Fruit fly (Drosophila melanogaster): ENCODE results near the gene CG32576.

Gene CG32576

DNA sequence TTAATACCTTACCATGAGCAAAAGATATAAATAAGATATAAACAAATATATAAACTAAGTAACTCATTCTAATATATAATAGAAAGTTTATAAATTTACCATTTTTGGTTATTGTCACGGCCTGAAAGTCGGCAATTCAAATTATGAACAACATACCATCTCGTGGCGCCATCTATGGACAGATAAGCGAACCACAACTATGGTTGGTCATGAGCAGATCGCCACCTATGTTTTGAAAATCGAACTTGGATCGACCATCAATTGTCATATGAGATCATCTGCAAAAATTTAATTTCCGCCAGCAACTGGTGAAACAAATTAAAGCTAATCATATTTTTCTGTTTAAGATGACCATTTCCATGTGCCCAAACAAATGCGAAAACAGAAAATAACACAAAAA is 43.6 kb downstream of the CG32576 start (continued):
- TF ChIP-seq gsb-n (tag; optimal IDR thresholded peaks at IDR 0.05): no peak
- no peak for TF ChIP-seq CG4820 (GFP tag; optimal IDR thresholded peaks at IDR 0.05)
- TF ChIP-seq Neu2 (GFP tag; optimal IDR thresholded peaks at IDR 0.05; ENCODE audit: borderline replicate concordance): no peak
- TF ChIP-seq ac (GFP tag; optimal IDR thresholded peaks at IDR 0.05): no peak
- TF ChIP-seq zen (tag; optimal IDR thresholded peaks at IDR 0.05): peak; percentile 8
- TF ChIP-seq sob (GFP tag; IDR thresholded peaks at IDR 0.05): peak; percentile 26; the same call in 1 of the 2 replicates
- no peak for TF ChIP-seq Doc3 (GFP tag; IDR thresholded peaks at IDR 0.05; ENCODE audit: partially characterized antibody)
- TF ChIP-seq H2.0 (GFP tag; IDR thresholded peaks at IDR 0.05): no peak
- TF ChIP-seq CG17328 (GFP tag; IDR thresholded peaks at IDR 0.05): no peak
- TF ChIP-seq Awh (GFP tag; IDR thresholded peaks at IDR 0.05): no peak
- TF ChIP-seq CG4404 (GFP tag; IDR thresholded peaks at IDR 0.05): no peak
- no peak for TF ChIP-seq CG1602 (GFP tag; optimal IDR thresholded peaks at IDR 0.05)
- TF ChIP-seq CG33213 (GFP tag; optimal IDR thresholded peaks at IDR 0.05): no peak
- TF ChIP-seq cg (GFP tag; optimal IDR thresholded peaks at IDR 0.05): no peak
- no peak for TF ChIP-seq bigmax (GFP tag; optimal IDR thresholded peaks at IDR 0.05)
- no peak for TF ChIP-seq CG7786 (GFP tag; optimal IDR thresholded peaks at IDR 0.05)
- no peak for TF ChIP-seq knrl (GFP tag; IDR thresholded peaks at IDR 0.05; ENCODE audit: partially characterized antibody)
- no peak for TF ChIP-seq HmgZ (tag; optimal IDR thresholded peaks at IDR 0.05)
- no peak for TF ChIP-seq klu (GFP tag; IDR thresholded peaks at IDR 0.05)
- no peak for TF ChIP-seq CG17385 (GFP tag; optimal IDR thresholded peaks at IDR 0.05)
- no peak for TF ChIP-seq toy (GFP tag; IDR thresholded peaks at IDR 0.05)
- no peak for TF ChIP-seq grn (GFP tag; optimal IDR thresholded peaks at IDR 0.05)
- no peak for TF ChIP-seq lola (GFP tag; optimal IDR thresholded peaks at IDR 0.05)
- TF ChIP-seq tap (tag; optimal IDR thresholded peaks at IDR 0.05): no peak
- no peak for TF ChIP-seq CG10209 (GFP tag; optimal IDR thresholded peaks at IDR 0.05)
- peak; percentile 23 for TF ChIP-seq CG17359 (tag; optimal IDR thresholded peaks at IDR 0.05)
- no peak for TF ChIP-seq CG16779 (GFP tag; IDR thresholded peaks at IDR 0.05)
- no peak for TF ChIP-seq CG17912 (GFP tag; optimal IDR thresholded peaks at IDR 0.05)
- TF ChIP-seq wor (GFP tag; IDR thresholded peaks at IDR 0.05): no peak
- no peak for TF ChIP-seq CG7963 (GFP tag; IDR thresholded peaks at IDR 0.05; ENCODE audit: partially characterized antibody)
- peak; percentile 0 for TF ChIP-seq nmo (GFP tag; optimal IDR thresholded peaks at IDR 0.05)
- TF ChIP-seq fd96Cb (tag; optimal IDR thresholded peaks at IDR 0.05): no peak
- TF ChIP-seq CG10267 (tag; optimal IDR thresholded peaks at IDR 0.05): peak; percentile 14
- no peak for TF ChIP-seq CG13287 (GFP tag; IDR thresholded peaks at IDR 0.05; ENCODE audit: partially characterized antibody)
- TF ChIP-seq hbn (GFP tag; IDR thresholded peaks at IDR 0.05; ENCODE audit: partially characterized antibody): no peak
- TF ChIP-seq CG14710 (tag; optimal IDR thresholded peaks at IDR 0.05): no peak
- TF ChIP-seq CG1529 (GFP tag; optimal IDR thresholded peaks at IDR 0.05): no peak
- no peak for TF ChIP-seq Abd-B (GFP tag; optimal IDR thresholded peaks at IDR 0.05)
- TF ChIP-seq bcd (GFP tag; optimal IDR thresholded peaks at IDR 0.05): no peak
- no peak for TF ChIP-seq Rfx (GFP tag; IDR thresholded peaks at IDR 0.05)
- TF ChIP-seq Scr (GFP tag; IDR thresholded peaks at IDR 0.05; ENCODE audit: partially characterized antibody): no peak
- TF ChIP-seq TFAM (GFP tag; optimal IDR thresholded peaks at IDR 0.05): no peak
- TF ChIP-seq Atf6 (GFP tag; IDR thresholded peaks at IDR 0.05): no peak
- no peak for TF ChIP-seq MBD-R2 (GFP tag; IDR thresholded peaks at IDR 0.05)
- TF ChIP-seq CG4707 (GFP tag; optimal IDR thresholded peaks at IDR 0.05): no peak
- no peak for TF ChIP-seq CG11696 (GFP tag; IDR thresholded peaks at IDR 0.05)
- TF ChIP-seq CG7745 (tag; optimal IDR thresholded peaks at IDR 0.05): no peak
- no peak for TF ChIP-seq CG6813 (GFP tag; optimal IDR thresholded peaks at IDR 0.05)
- TF ChIP-seq dmrt11E (tag; optimal IDR thresholded peaks at IDR 0.05): peak; percentile 22
- TF ChIP-seq CG17612 (GFP tag; IDR thresholded peaks at IDR 0.05): no peak
- no peak for TF ChIP-seq NFAT (GFP tag; IDR thresholded peaks at IDR 0.05)
